Fruit fly (Drosophila melanogaster) whole organism: ENCODE measurements around the gene Zip99C.

Experiments
- CG8478 ChIP-seq: fragments of >200 bp; optimal IDR thresholded peaks from 2 replicates; lab custom pipeline; 2018; ENCODE audit warnings: inconsistent platforms
- Dll ChIP-seq: fragments of >200 bp; optimal IDR thresholded peaks from 2 replicates; lab custom pipeline; 2017
- psq ChIP-seq: fragments of >200 bp; optimal IDR thresholded peaks from 2 replicates; lab custom pipeline; 2017

DNA sequence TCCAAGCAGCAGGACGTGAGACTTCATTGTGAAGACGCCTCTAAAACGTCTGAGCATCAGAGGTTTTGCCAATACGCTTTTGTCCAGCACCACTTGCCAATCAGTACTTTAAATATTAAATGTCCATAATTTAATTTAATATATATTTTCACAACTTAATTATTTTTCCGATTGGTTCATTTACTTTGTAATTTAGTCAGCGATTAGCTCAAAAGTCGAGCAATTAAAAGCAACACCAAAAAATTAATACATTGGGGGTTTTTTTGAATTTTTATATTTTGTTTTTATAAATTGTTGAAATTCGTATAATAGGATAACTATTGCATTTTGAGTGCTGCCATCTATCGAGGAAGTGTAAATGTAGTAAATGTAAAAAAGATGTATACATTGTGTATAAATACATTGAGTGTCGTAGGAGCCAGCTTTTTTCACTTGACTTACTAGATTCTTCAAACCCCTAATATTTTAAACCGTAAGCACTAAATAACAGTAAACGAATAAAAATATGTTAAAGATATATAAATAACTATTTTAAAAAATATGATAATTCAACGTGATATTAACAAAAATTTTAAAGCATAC is 35.2 kb upstream of the Zip99C start, which contains the start of gene CG15517:
- no peak for TF ChIP-seq CG8478 (lab: Kevin White, UChicago)
- no peak for TF ChIP-seq psq
- TF ChIP-seq Dll (lab: Kevin White, UChicago) = no peak
